4 fruit fly cellular contexts compared by ENCODE assay signal in genomic region chrX:14612302-14612701, dm6.
A peak's percentile ranks its signal among the peaks of the same experiment; 100 is the strongest.
TF ChIP-seq lines count a peak whose summit lies in the region.

No protein-coding gene starts in this region.

- TF ChIP-seq CTCF in whole organism, embryonic (GFP tag; optimal IDR thresholded peaks at IDR 0.05; lab: Kevin White, UChicago): peak; percentile 24

TF ChIP-seq in whole organism, embryonic, 481 proteins besides CTCF, POLR2A, EP300 and RAD21 (continues in another document):
- TF ChIP-seq CG12744 (GFP tag; optimal IDR thresholded peaks at IDR 0.05; lab: Kevin White, UChicago): no peak
- TF ChIP-seq CG2116 (GFP tag; optimal IDR thresholded peaks at IDR 0.05; lab: Kevin White, UChicago): peak; percentile 31
- peak; percentile 56 for TF ChIP-seq CG18476 (GFP tag; optimal IDR thresholded peaks at IDR 0.05; lab: Kevin White, UChicago)
- peak; percentile 89 for TF ChIP-seq ATbp (GFP tag; optimal IDR thresholded peaks at IDR 0.05; lab: Kevin White, UChicago)
- TF ChIP-seq CG10431 (GFP tag; optimal IDR thresholded peaks at IDR 0.05; lab: Kevin White, UChicago): peak; percentile 53
- peak; percentile 76 for TF ChIP-seq ken (GFP tag; IDR thresholded peaks at IDR 0.05; lab: Robert Waterston, UW)
- TF ChIP-seq CG1529 (GFP tag; optimal IDR thresholded peaks at IDR 0.05; lab: Kevin White, UChicago): peak; percentile 72
- no peak for TF ChIP-seq ftz-f1 (GFP tag; optimal IDR thresholded peaks at IDR 0.05; lab: Kevin White, UChicago)
- peak; percentile 74 for TF ChIP-seq CG10209 (GFP tag; optimal IDR thresholded peaks at IDR 0.05; lab: Kevin White, UChicago)
- peak; percentile 79 for TF ChIP-seq nerfin-1 (tag; optimal IDR thresholded peaks at IDR 0.05; lab: Kevin White, UChicago)
- peak; percentile 89 for TF ChIP-seq Awh (GFP tag; IDR thresholded peaks at IDR 0.05; lab: Robert Waterston, UW)
- TF ChIP-seq CG10654 (GFP tag; optimal IDR thresholded peaks at IDR 0.05; lab: Kevin White, UChicago): peak; percentile 56
- TF ChIP-seq Sox100B (GFP tag; optimal IDR thresholded peaks at IDR 0.05; lab: Kevin White, UChicago): peak; percentile 79
- TF ChIP-seq sob (GFP tag; IDR thresholded peaks at IDR 0.05; lab: Robert Waterston, UW): peak; percentile 60; the same call in 1 of the 2 replicates
- peak in 1 of 2 experiments; percentile 72 for TF ChIP-seq dpn (GFP tag; optimal IDR thresholded peaks at IDR 0.05; lab: Kevin White, UChicago)
- no peak for TF ChIP-seq kay (GFP tag; optimal IDR thresholded peaks at IDR 0.05; lab: Kevin White, UChicago)
- TF ChIP-seq tx (GFP tag; optimal IDR thresholded peaks at IDR 0.05; lab: Kevin White, UChicago): no peak
- peak; percentile 53 for TF ChIP-seq caup (GFP tag; optimal IDR thresholded peaks at IDR 0.05; lab: Kevin White, UChicago; ENCODE audit: severe bottlenecking)
- no peak for TF ChIP-seq NFAT (GFP tag; IDR thresholded peaks at IDR 0.05; lab: Robert Waterston, UW)
- peak; percentile 77 for TF ChIP-seq CG15269 (tag; optimal IDR thresholded peaks at IDR 0.05; lab: Kevin White, UChicago)
- no peak for TF ChIP-seq fru (optimal IDR thresholded peaks at IDR 0.05; lab: Kevin White, UChicago)
- TF ChIP-seq CG7271 (tag; optimal IDR thresholded peaks at IDR 0.05; lab: Kevin White, UChicago): peak; percentile 27

TF ChIP-seq in whole organism, prepupa, 60 proteins besides CTCF, POLR2A, EP300 and RAD21 (continues in another document):
- TF ChIP-seq eg (GFP tag; IDR thresholded peaks at IDR 0.05; lab: Robert Waterston, UW) (peak; percentile 87), Smox (GFP tag; optimal IDR thresholded peaks at IDR 0.05; lab: Kevin White, UChicago) (peak; percentile 51), spab (GFP tag; optimal IDR thresholded peaks at IDR 0.05; lab: Kevin White, UChicago) (peak; percentile 82), Lpt (GFP tag; optimal IDR thresholded peaks at IDR 0.05; lab: Kevin White, UChicago) (peak; percentile 34), salr (GFP tag; optimal IDR thresholded peaks at IDR 0.05; lab: Kevin White, UChicago) (peak; percentile 56 to 59), Sox102F (GFP tag; optimal IDR thresholded peaks at IDR 0.05; lab: Kevin White, UChicago) (peak; percentile 50), Hr4 (GFP tag; optimal IDR thresholded peaks at IDR 0.05; lab: Kevin White, UChicago) (peak; percentile 66), Ets96B (tag; optimal IDR thresholded peaks at IDR 0.05; lab: Kevin White, UChicago) (peak; percentile 85), CG6163 (GFP tag; IDR thresholded peaks at IDR 0.05; lab: Robert Waterston, UW) (peak; percentile 86), CG8319 (GFP tag; optimal IDR thresholded peaks at IDR 0.05; lab: Kevin White, UChicago) (peak; percentile 66), vri (GFP tag; optimal IDR thresholded peaks at IDR 0.05; lab: Kevin White, UChicago) (no peak), pdm3 (GFP tag; optimal IDR thresholded peaks at IDR 0.05; lab: Kevin White, UChicago) (peak; percentile 76), CG8632 (GFP tag; optimal IDR thresholded peaks at IDR 0.05; lab: Kevin White, UChicago) (peak; percentile 76), Gug (GFP tag; IDR thresholded peaks at IDR 0.05; lab: Robert Waterston, UW) (peak; percentile 82), Blimp-1 (GFP tag; optimal IDR thresholded peaks at IDR 0.05; lab: Kevin White, UChicago) (no peak), net (GFP tag; optimal IDR thresholded peaks at IDR 0.05; lab: Kevin White, UChicago) (peak; percentile 74), Eip93F (GFP tag; optimal IDR thresholded peaks at IDR 0.05; lab: Kevin White, UChicago) (no peak), CG3919 (GFP tag; optimal IDR thresholded peaks at IDR 0.05; lab: Kevin White, UChicago) (peak; percentile 84), CG4318 (GFP tag; optimal IDR thresholded peaks at IDR 0.05; lab: Kevin White, UChicago) (peak; percentile 51), topi (GFP tag; optimal IDR thresholded peaks at IDR 0.05; lab: Kevin White, UChicago) (peak; percentile 59), fd85E (GFP tag; optimal IDR thresholded peaks at IDR 0.05; lab: Kevin White, UChicago) (peak; percentile 31), CG3032 (tag; optimal IDR thresholded peaks at IDR 0.05; lab: Kevin White, UChicago) (peak; percentile 84), Met (GFP tag; optimal IDR thresholded peaks at IDR 0.05; lab: Kevin White, UChicago) (peak; percentile 39), esn (GFP tag; optimal IDR thresholded peaks at IDR 0.05; lab: Kevin White, UChicago) (peak; percentile 53)

TF ChIP-seq in whole organism, pupa, 21 proteins besides CTCF, POLR2A, EP300 and RAD21:
- TF ChIP-seq CG9948 (tag; optimal IDR thresholded peaks at IDR 0.05; lab: Kevin White, UChicago): peak; percentile 83
- peak; percentile 90 for TF ChIP-seq CG4496 (GFP tag; IDR thresholded peaks at IDR 0.05; lab: Robert Waterston, UW)
- peak; percentile 84 for TF ChIP-seq CG12605 (GFP tag; IDR thresholded peaks at IDR 0.05; lab: Robert Waterston, UW)
- peak; percentile 85 for TF ChIP-seq CG17806 (tag; optimal IDR thresholded peaks at IDR 0.05; lab: Kevin White, UChicago)
- TF ChIP-seq CG8301 (tag; optimal IDR thresholded peaks at IDR 0.05; lab: Kevin White, UChicago): peak; percentile 59
- peak; percentile 87 for TF ChIP-seq CG15710 (tag; optimal IDR thresholded peaks at IDR 0.05; lab: Kevin White, UChicago)
- peak; percentile 87 for TF ChIP-seq fd96Ca (GFP tag; IDR thresholded peaks at IDR 0.05; lab: Robert Waterston, UW)
- no peak for TF ChIP-seq EcR (GFP tag; optimal IDR thresholded peaks at IDR 0.05; lab: Kevin White, UChicago)
- TF ChIP-seq rn (GFP tag; IDR thresholded peaks at IDR 0.05; lab: Robert Waterston, UW): peak; percentile 37; the same call in 1 of the 2 replicates
- peak; percentile 79 for TF ChIP-seq CG34367 (tag; optimal IDR thresholded peaks at IDR 0.05; lab: Kevin White, UChicago)
- TF ChIP-seq CG32121 (GFP tag; IDR thresholded peaks at IDR 0.05; lab: Robert Waterston, UW): peak; percentile 82
- peak; percentile 72 for TF ChIP-seq Ets98B (GFP tag; IDR thresholded peaks at IDR 0.05; lab: Robert Waterston, UW)
- TF ChIP-seq Snoo (tag; optimal IDR thresholded peaks at IDR 0.05; lab: Kevin White, UChicago): peak; percentile 64
- TF ChIP-seq Pif1B (GFP tag; optimal IDR thresholded peaks at IDR 0.05; lab: Kevin White, UChicago): peak; percentile 88
- no peak for TF ChIP-seq CG10348 (GFP tag; IDR thresholded peaks at IDR 0.05; lab: Robert Waterston, UW)
- peak; percentile 5 for TF ChIP-seq D1 (tag; optimal IDR thresholded peaks at IDR 0.05; lab: Kevin White, UChicago)
- peak; percentile 75 for TF ChIP-seq CG13204 (GFP tag; optimal IDR thresholded peaks at IDR 0.05; lab: Kevin White, UChicago)
- peak; percentile 82 for TF ChIP-seq CG14655 (GFP tag; optimal IDR thresholded peaks at IDR 0.05; lab: Kevin White, UChicago)
- peak; percentile 70 for TF ChIP-seq gl (tag; optimal IDR thresholded peaks at IDR 0.05; lab: Kevin White, UChicago)
- TF ChIP-seq CG8159 (tag; optimal IDR thresholded peaks at IDR 0.05; lab: Kevin White, UChicago): peak; percentile 88
- peak; percentile 82 for TF ChIP-seq Pif1A (GFP tag; optimal IDR thresholded peaks at IDR 0.05; lab: Kevin White, UChicago)

TF ChIP-seq in whole organism, wandering third instar larva, 38 proteins besides CTCF, POLR2A, EP300 and RAD21 (continues in another document):
- TF ChIP-seq CG32264 (GFP tag; optimal IDR thresholded peaks at IDR 0.05; lab: Kevin White, UChicago) (no peak), dsf (GFP tag; optimal IDR thresholded peaks at IDR 0.05; lab: Kevin White, UChicago; ENCODE audit: borderline replicate concordance) (no peak), N (GFP tag; optimal IDR thresholded peaks at IDR 0.05; lab: Kevin White, UChicago) (no peak), dl (GFP tag; optimal IDR thresholded peaks at IDR 0.05; lab: Kevin White, UChicago; ENCODE audit: insufficient read depth in 1 of 2, partially characterized antibody in 2 of 2) (no peak), Jra (GFP tag; optimal IDR thresholded peaks at IDR 0.05; lab: Kevin White, UChicago) (no peak), sv (GFP tag; optimal IDR thresholded peaks at IDR 0.05; lab: Kevin White, UChicago) (peak; percentile 42), Hr83 (GFP tag; optimal IDR thresholded peaks at IDR 0.05; lab: Kevin White, UChicago; ENCODE audit: poor library complexity, severe bottlenecking) (no peak), Myc (optimal IDR thresholded peaks at IDR 0.05; lab: Kevin White, UChicago) (no peak), br (GFP tag; optimal IDR thresholded peaks at IDR 0.05; lab: Kevin White, UChicago) (peak; percentile 12), woc (GFP tag; optimal IDR thresholded peaks at IDR 0.05; lab: Kevin White, UChicago) (no peak), tai (GFP tag; optimal IDR thresholded peaks at IDR 0.05; lab: Kevin White, UChicago) (no peak), foxo (GFP tag; optimal IDR thresholded peaks at IDR 0.05; lab: Kevin White, UChicago) (peak in 1 of 2 experiments; percentile 58), GATAd (GFP tag; optimal IDR thresholded peaks at IDR 0.05; lab: Kevin White, UChicago) (no peak), sage (GFP tag; optimal IDR thresholded peaks at IDR 0.05; lab: Kevin White, UChicago) (no peak), psq (GFP tag; optimal IDR thresholded peaks at IDR 0.05; lab: Kevin White, UChicago) (peak; percentile 13), rgr (GFP tag; optimal IDR thresholded peaks at IDR 0.05; lab: Kevin White, UChicago) (peak; percentile 31), OdsH (GFP tag; optimal IDR thresholded peaks at IDR 0.05; lab: Kevin White, UChicago) (peak; percentile 17), Sp1 (GFP tag; optimal IDR thresholded peaks at IDR 0.05; lab: Kevin White, UChicago) (peak; percentile 17), pan (optimal IDR thresholded peaks at IDR 0.05; lab: Kevin White, UChicago) (no peak), brk (GFP tag; optimal IDR thresholded peaks at IDR 0.05; lab: Kevin White, UChicago) (no peak), CrebA (GFP tag; optimal IDR thresholded peaks at IDR 0.05; lab: Kevin White, UChicago; ENCODE audit: borderline replicate concordance) (no peak), CG9705 (GFP tag; optimal IDR thresholded peaks at IDR 0.05; lab: Kevin White, UChicago) (no peak), HLH106 (tag; optimal IDR thresholded peaks at IDR 0.05; lab: Kevin White, UChicago) (peak; percentile 48), Dfd (GFP tag; optimal IDR thresholded peaks at IDR 0.05; lab: Kevin White, UChicago) (no peak), Hr78 (GFP tag; optimal IDR thresholded peaks at IDR 0.05; lab: Kevin White, UChicago) (no peak), jim (GFP tag; optimal IDR thresholded peaks at IDR 0.05; lab: Kevin White, UChicago) (no peak), ey (GFP tag; optimal IDR thresholded peaks at IDR 0.05; lab: Kevin White, UChicago) (no peak), usp (GFP tag; optimal IDR thresholded peaks at IDR 0.05; lab: Kevin White, UChicago) (no peak), Hnf4 (GFP tag; optimal IDR thresholded peaks at IDR 0.05; lab: Kevin White, UChicago) (no peak), Rel (GFP tag; optimal IDR thresholded peaks at IDR 0.05; lab: Kevin White, UChicago) (no peak), Rel (tag; optimal IDR thresholded peaks at IDR 0.05; lab: Kevin White, UChicago) (no peak), Dif (GFP tag; optimal IDR thresholded peaks at IDR 0.05; lab: Kevin White, UChicago; ENCODE audit: partially characterized antibody) (no peak), fru (GFP tag; optimal IDR thresholded peaks at IDR 0.05; lab: Kevin White, UChicago) (peak; percentile 52)

Comparison
In these comparisons a context has a peak if more than half of its experiments do, and no peak if none do; other contexts are left out.
1. Of the 7 proteins assayed by ChIP-seq in both whole organism, embryonic and whole organism, prepupa: peak only in whole organism, embryonic: Blimp-1; only in whole organism, prepupa: CG16779 and Lpt; in both: Gug and Sox102F; in neither: 2.